Fruit fly (Drosophila melanogaster): ENCODE results near the gene CG5112.
A peak's percentile ranks its signal among the peaks of the same experiment; 100 is the strongest.

CG5112 gene

DNA sequence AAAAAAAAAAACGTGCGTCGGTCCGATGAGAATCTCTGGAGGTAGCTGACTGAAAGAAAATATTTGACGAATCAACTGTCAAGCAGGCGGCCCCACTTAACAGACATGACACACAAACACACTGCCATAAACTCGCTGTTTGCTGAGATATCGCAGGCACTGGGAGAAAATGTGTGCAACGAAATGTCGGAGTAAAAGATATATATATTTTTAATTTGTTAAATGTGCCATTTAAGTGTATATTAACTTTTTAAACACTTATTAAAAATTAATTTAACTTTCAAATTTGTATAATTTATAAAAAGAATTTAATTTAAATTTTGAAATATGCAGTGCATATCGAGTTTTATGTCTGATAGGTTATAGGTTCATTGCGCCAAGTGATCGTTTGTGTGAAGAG, 2.1 kb upstream of the CG5112 start (continued):
- TF ChIP-seq bowl (GFP tag; IDR thresholded peaks at IDR 0.05) (no peak), Mes4 (GFP tag; optimal IDR thresholded peaks at IDR 0.05) (no peak), CG2678 (tag; optimal IDR thresholded peaks at IDR 0.05) (peak; percentile 62), slp2 (GFP tag; optimal IDR thresholded peaks at IDR 0.05) (no peak), NC2β (GFP tag; optimal IDR thresholded peaks at IDR 0.05) (no peak), lmd (GFP tag; IDR thresholded peaks at IDR 0.05) (peak; percentile 58), CG14050 (GFP tag; IDR thresholded peaks at IDR 0.05) (peak; percentile 46; the same call in 2 of the 3 replicates), insv (GFP tag; optimal IDR thresholded peaks at IDR 0.05) (no peak), CG16815 (GFP tag; optimal IDR thresholded peaks at IDR 0.05) (no peak), sens (GFP tag) (no peak), ind (GFP tag; optimal IDR thresholded peaks at IDR 0.05) (peak; percentile 48), C15 (GFP tag; IDR thresholded peaks at IDR 0.05) (no peak), jigr1 (GFP tag; IDR thresholded peaks at IDR 0.05) (no peak), sens-2 (GFP tag; IDR thresholded peaks at IDR 0.05) (no peak), CG3407 (GFP tag; optimal IDR thresholded peaks at IDR 0.05) (peak; percentile 46), HLH54F (GFP tag; optimal IDR thresholded peaks at IDR 0.05) (no peak), Neu2 (GFP tag; optimal IDR thresholded peaks at IDR 0.05; ENCODE audit: borderline replicate concordance) (no peak), ato (GFP tag; IDR thresholded peaks at IDR 0.05; ENCODE audit: partially characterized antibody) (no peak), CG11093 (GFP tag; IDR thresholded peaks at IDR 0.05) (no peak), CG13287 (GFP tag; IDR thresholded peaks at IDR 0.05; ENCODE audit: partially characterized antibody) (no peak), CG42726 (GFP tag; IDR thresholded peaks at IDR 0.05; ENCODE audit: partially characterized antibody) (no peak), Asciz (GFP tag; optimal IDR thresholded peaks at IDR 0.05) (peak; percentile 67), lola (GFP tag; optimal IDR thresholded peaks at IDR 0.05) (peak in 1 of 3 experiments; percentile 42), vvl (GFP tag; IDR thresholded peaks at IDR 0.05) (peak; percentile 71), Lhr (GFP tag; optimal IDR thresholded peaks at IDR 0.05) (no peak), seq (GFP tag; IDR thresholded peaks at IDR 0.05) (no peak), CG7271 (tag; optimal IDR thresholded peaks at IDR 0.05) (peak; percentile 21), CHES-1-like (GFP tag; optimal IDR thresholded peaks at IDR 0.05) (no peak), Hr39 (optimal IDR thresholded peaks at IDR 0.05) (no peak), CG12104 (GFP tag; optimal IDR thresholded peaks at IDR 0.05) (peak; percentile 68), Jarid2 (GFP tag; optimal IDR thresholded peaks at IDR 0.05) (no peak), zfh2 (GFP tag; optimal IDR thresholded peaks at IDR 0.05) (no peak), gsb (GFP tag; IDR thresholded peaks at IDR 0.05) (no peak), trh (GFP tag; optimal IDR thresholded peaks at IDR 0.05) (no peak), CG1602 (GFP tag; optimal IDR thresholded peaks at IDR 0.05) (peak; percentile 30), sc (optimal IDR thresholded peaks at IDR 0.05) (no peak), sc (GFP tag; optimal IDR thresholded peaks at IDR 0.05) (peak; percentile 20), CG13296 (GFP tag; optimal IDR thresholded peaks at IDR 0.05) (peak; percentile 61), CG10654 (GFP tag; optimal IDR thresholded peaks at IDR 0.05) (peak; percentile 39), gt (GFP tag; IDR thresholded peaks at IDR 0.05) (no peak), CG7556 (GFP tag; optimal IDR thresholded peaks at IDR 0.05) (peak; percentile 61), Sry-β (GFP tag; optimal IDR thresholded peaks at IDR 0.05) (no peak), dati (GFP tag; IDR thresholded peaks at IDR 0.05) (no peak; the same call in 1 of the 2 replicates), CG17802 (tag; optimal IDR thresholded peaks at IDR 0.05) (peak; percentile 26), chm (GFP tag; IDR thresholded peaks at IDR 0.05) (no peak), Usf (GFP tag; optimal IDR thresholded peaks at IDR 0.05) (no peak), Awh (GFP tag; IDR thresholded peaks at IDR 0.05) (peak; percentile 40; the same call in 1 of the 2 replicates), Blimp-1 (GFP tag; optimal IDR thresholded peaks at IDR 0.05) (peak; percentile 77), gce (GFP tag; IDR thresholded peaks at IDR 0.05) (no peak), CG10366 (GFP tag; IDR thresholded peaks at IDR 0.05) (no peak), CG9932 (GFP tag; IDR thresholded peaks at IDR 0.05) (no peak), Adf1 (GFP tag; IDR thresholded peaks at IDR 0.05) (no peak), CG9797 (GFP tag; optimal IDR thresholded peaks at IDR 0.05) (peak; percentile 16)
